Worm (Caenorhabditis elegans): ENCODE data around the gene Y73F8A.15.

ce11 chrIV:15294040-15294439 is 27.3 kb upstream of the Y73F8A.15 start, which contains the start of gene Y73F8A.10:
- TF ChIP-seq mbf-1 (tag; optimal IDR thresholded peaks at IDR 0.05) (no peak), lsy-2 (tag; optimal IDR thresholded peaks at IDR 0.05) (no peak), zag-1 (tag; optimal IDR thresholded peaks at IDR 0.05) (no peak), dmd-4 (tag; optimal IDR thresholded peaks at IDR 0.05) (no peak), aly-2 (tag; optimal IDR thresholded peaks at IDR 0.05) (no peak), fos-1 (tag; optimal IDR thresholded peaks at IDR 0.05) (no peak), ztf-4 (tag; optimal IDR thresholded peaks at IDR 0.05) (no peak), ZK546.5 (tag; optimal IDR thresholded peaks at IDR 0.05) (no peak), ama-1 (optimal IDR thresholded peaks at IDR 0.05) (no peak), ceh-16 (tag; optimal IDR thresholded peaks at IDR 0.05) (no peak), nhr-10 (tag; optimal IDR thresholded peaks at IDR 0.05) (no peak), lin-39 (tag; optimal IDR thresholded peaks at IDR 0.05) (no peak)
